Fruit fly (Drosophila melanogaster) whole organism, prepupa: Measurements from ENCODE around the gene CG33700.

Experiments
- CG7368 ChIP-seq: fragments of 200-800 bp; sonication (Bioruptor generic); optimal IDR thresholded peaks from 3 replicates; lab custom pipeline; 2016; ENCODE audit warnings: missing biosample characterization, missing genetic modification characterization
- Gug ChIP-seq: fragments of 200-800 bp; sonication (Bioruptor generic); IDR thresholded peaks from 2 replicates; pipeline ENCODE4 v1.3.6; 2022; ENCODE audit warnings: missing biosample characterization, missing genetic modification characterization
- esn ChIP-seq: fragments of 200-800 bp; sonication (Bioruptor generic); optimal IDR thresholded peaks from 2 replicates; lab custom pipeline; 2016; ENCODE audit warnings: missing biosample characterization, mild to moderate bottlenecking, missing genetic modification characterization, moderate library complexity

DNA sequence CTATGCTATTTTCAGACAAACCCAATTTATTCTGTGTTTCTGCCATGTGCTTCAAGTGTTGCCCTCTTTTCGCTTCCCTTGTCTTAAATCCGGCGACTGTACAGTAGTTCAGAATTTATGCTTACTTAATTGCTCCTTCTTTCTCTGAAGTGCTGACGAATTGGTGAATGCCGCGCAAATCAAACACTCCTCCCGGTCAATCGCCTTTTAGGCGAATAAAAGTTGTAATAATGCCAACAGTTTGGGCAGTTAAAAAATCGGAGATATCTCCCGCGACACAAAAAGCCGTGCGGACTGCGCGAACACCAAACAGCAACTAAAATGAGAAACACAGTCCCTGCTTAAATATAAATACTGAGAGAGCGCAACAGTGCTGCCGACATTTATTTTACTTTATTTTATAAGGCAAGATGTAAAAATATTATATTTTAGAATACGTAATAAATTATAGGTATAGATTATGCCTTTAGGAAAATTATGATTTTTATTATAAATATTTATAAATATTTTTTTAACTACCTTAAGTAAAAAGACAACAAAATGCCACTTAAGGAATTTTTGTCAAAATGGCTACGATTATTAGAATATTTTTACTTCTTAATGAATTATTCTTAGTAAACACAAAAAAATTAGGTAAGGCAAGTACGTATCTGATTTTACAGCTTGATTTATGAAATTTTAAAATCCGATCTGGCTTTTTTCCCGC is 20.2 kb downstream of the CG33700 start, which contains the start of gene path:
- TF ChIP-seq esn (GFP tag; lab: Kevin White, UChicago) (peak; percentile 45), Gug (GFP tag; lab: Robert Waterston, UW) (no peak), CG7368 (GFP tag; lab: Kevin White, UChicago) (no peak)
